Fruit fly (Drosophila melanogaster) whole organism, embryonic: ENCODE data around the gene CG33784.

Experiments
- Atf-2 ChIP-seq: fragments of 200-800 bp; sonication (Bioruptor generic); optimal IDR thresholded peaks from 2 replicates; lab custom pipeline; 2016; ENCODE audit warnings: missing biosample characterization, missing genetic modification characterization
- B-H2 ChIP-seq: fragments of 200-800 bp; sonication (Bioruptor generic); optimal IDR thresholded peaks from 2 replicates; lab custom pipeline; 2018; ENCODE audit warnings: missing biosample characterization, mild to moderate bottlenecking, missing genetic modification characterization
- CG10267 ChIP-seq: fragments of 200-800 bp; sonication (Bioruptor generic); optimal IDR thresholded peaks from 2 replicates; lab custom pipeline; 2018; ENCODE audit warnings: missing biosample characterization, mild to moderate bottlenecking, missing genetic modification characterization, moderate library complexity
- CG10654 ChIP-seq: fragments of 200-800 bp; sonication (Bioruptor generic); optimal IDR thresholded peaks from 2 replicates; lab custom pipeline; 2016; ENCODE audit warnings: missing biosample characterization, missing genetic modification characterization
- CG10979 ChIP-seq: fragments of 200-800 bp; sonication (Bioruptor generic); optimal IDR thresholded peaks from 2 replicates; lab custom pipeline; 2018; ENCODE audit warnings: missing biosample characterization, mild to moderate bottlenecking, missing genetic modification characterization, moderate library complexity
- CG11456 ChIP-seq: fragments of 200-800 bp; sonication (Bioruptor generic); IDR thresholded peaks from 3 replicates; pipeline ENCODE4 v1.3.6; 2022; ENCODE audit warnings: missing biosample characterization, missing genetic modification characterization
- CG12391 ChIP-seq: fragments of 200-800 bp; sonication (Bioruptor generic); optimal IDR thresholded peaks from 3 replicates; lab custom pipeline; 2018; ENCODE audit warnings: missing biosample characterization, mild to moderate bottlenecking, missing genetic modification characterization, moderate library complexity
- CG15073 ChIP-seq: fragments of 200-800 bp; sonication (Bioruptor generic); optimal IDR thresholded peaks from 2 replicates; lab custom pipeline; 2016; ENCODE audit warnings: missing biosample characterization, missing genetic modification characterization
- CG17568 ChIP-seq: fragments of 200-800 bp; sonication (Bioruptor generic); optimal IDR thresholded peaks from 2 replicates; lab custom pipeline; 2018; ENCODE audit warnings: missing biosample characterization, mild to moderate bottlenecking, missing genetic modification characterization, moderate library complexity
- CG2202 ChIP-seq: fragments of 200-800 bp; sonication (Bioruptor generic); optimal IDR thresholded peaks from 2 replicates; lab custom pipeline; 2018; ENCODE audit warnings: missing biosample characterization, mild to moderate bottlenecking, missing genetic modification characterization
- CG3726 ChIP-seq: fragments of 200-800 bp; sonication (Bioruptor generic); IDR thresholded peaks from 3 replicates; pipeline ENCODE4, ENCODE4 v1.3.6; 2022; ENCODE audit warnings: missing biosample characterization, missing genetic modification characterization
- CG4360 ChIP-seq: fragments of 200-800 bp; sonication (Bioruptor generic); IDR thresholded peaks from 2 replicates; pipeline ENCODE4 v1.3.6; 2022; ENCODE audit warnings: missing biosample characterization, missing genetic modification characterization
- CG7271 ChIP-seq: fragments of 200-800 bp; sonication (Bioruptor generic); optimal IDR thresholded peaks from 2 replicates; lab custom pipeline; 2018; ENCODE audit warnings: missing biosample characterization, mild to moderate bottlenecking, missing genetic modification characterization, moderate library complexity
- CG7357 ChIP-seq: fragments of 200-800 bp; sonication (Bioruptor generic); IDR thresholded peaks from 3 replicates; pipeline ENCODE4 v1.3.6; 2022; ENCODE audit warnings: missing biosample characterization, missing genetic modification characterization
- CG7556 ChIP-seq: fragments of 200-800 bp; sonication (Bioruptor generic); optimal IDR thresholded peaks from 2 replicates; lab custom pipeline; 2017; ENCODE audit warnings: missing biosample characterization, mild to moderate bottlenecking, missing genetic modification characterization
- CG7839 ChIP-seq: fragments of 200-800 bp; sonication (Bioruptor generic); optimal IDR thresholded peaks from 3 replicates; lab custom pipeline; 2018; ENCODE audit warnings: missing biosample characterization, mild to moderate bottlenecking, missing genetic modification characterization, moderate library complexity
- CG8924 ChIP-seq: fragments of 200-800 bp; optimal IDR thresholded peaks from 3 replicates; lab custom pipeline; 2019; ENCODE audit warnings: missing biosample characterization, mild to moderate bottlenecking, missing genetic modification characterization, moderate library complexity
- CG9727 ChIP-seq: fragments of 200-800 bp; sonication (Bioruptor generic); optimal IDR thresholded peaks from 3 replicates; lab custom pipeline; 2017; ENCODE audit warnings: missing biosample characterization, mild to moderate bottlenecking, missing genetic modification characterization
- CG9797 ChIP-seq: fragments of 200-800 bp; sonication (Bioruptor generic); optimal IDR thresholded peaks from 3 replicates; lab custom pipeline; 2018; ENCODE audit warnings: missing biosample characterization, mild to moderate bottlenecking, missing genetic modification characterization
- Camta ChIP-seq: fragments of 200-800 bp; sonication (Bioruptor generic); optimal IDR thresholded peaks from 2 replicates; lab custom pipeline; 2016; ENCODE audit warnings: missing biosample characterization, missing genetic modification characterization
- CrebB ChIP-seq: fragments of 200-800 bp; sonication (Bioruptor generic); optimal IDR thresholded peaks from 3 replicates; lab custom pipeline; 2018; ENCODE audit warnings: missing biosample characterization, mild to moderate bottlenecking, missing genetic modification characterization
- Deaf1 ChIP-seq: fragments of 200-800 bp; optimal IDR thresholded peaks from 3 replicates; lab custom pipeline; 2019; ENCODE audit warnings: missing biosample characterization, mild to moderate bottlenecking, missing genetic modification characterization, moderate library complexity
- Hey ChIP-seq: fragments of 200-800 bp; sonication (Bioruptor generic); optimal IDR thresholded peaks from 3 replicates; lab custom pipeline; 2018; ENCODE audit warnings: missing biosample characterization, mild to moderate bottlenecking, missing genetic modification characterization
- Hsf ChIP-seq: fragments of 200-800 bp; sonication (Bioruptor generic); optimal IDR thresholded peaks from 3 replicates; lab custom pipeline; 2016; ENCODE audit warnings: missing biosample characterization, missing genetic modification characterization
- Med ChIP-seq: fragments of 200-800 bp; sonication (Bioruptor generic); peaks from one replicate; lab custom pipeline; 2016; ENCODE audit warnings: missing biosample characterization, missing genetic modification characterization, mild to moderate bottlenecking, inconsistent platforms, moderate library complexity
- NC2β ChIP-seq: fragments of 200-800 bp; sonication (Bioruptor generic); optimal IDR thresholded peaks from 2 replicates; lab custom pipeline; 2016; ENCODE audit warnings: missing biosample characterization, missing genetic modification characterization
- TFAM ChIP-seq: fragments of 200-800 bp; sonication (Bioruptor generic); optimal IDR thresholded peaks from 2 replicates; lab custom pipeline; 2017; ENCODE audit warnings: missing biosample characterization, missing genetic modification characterization, inconsistent platforms
- Taf1 ChIP-seq: fragments of 200-800 bp; sonication (Bioruptor generic); IDR thresholded peaks from 2 replicates; pipeline ENCODE4 v1.3.6; 2022; ENCODE audit warnings: missing biosample characterization, missing genetic modification characterization
- Vsx1 ChIP-seq: fragments of 200-800 bp; sonication (Bioruptor generic); optimal IDR thresholded peaks from 2 replicates; lab custom pipeline; 2017; ENCODE audit warnings: missing biosample characterization, mild to moderate bottlenecking, missing genetic modification characterization, missing genetic modification reagents
- Xrp1 ChIP-seq: fragments of 200-800 bp; sonication (Bioruptor generic); IDR thresholded peaks from 2 replicates; pipeline ENCODE4 v1.3.6; 2022; ENCODE audit warnings: missing biosample characterization, missing genetic modification characterization
- aop ChIP-seq: fragments of 200-800 bp; sonication (Bioruptor generic); IDR thresholded peaks from 2 replicates; pipeline ENCODE4 v1.3.6; 2022; ENCODE audit warnings: missing biosample characterization, missing genetic modification characterization
- caup ChIP-seq: fragments of 200-800 bp; sonication (Bioruptor generic); optimal IDR thresholded peaks from 3 replicates; lab custom pipeline; 2017; ENCODE audit warnings: missing biosample characterization, mild to moderate bottlenecking, missing genetic modification characterization, moderate library complexity; ENCODE audit not compliant: severe bottlenecking
- crp ChIP-seq, 2 experiments: fragments of 200-800 bp; sonication (Bioruptor generic); optimal IDR thresholded peaks; 2 replicates in 1 of 2; 3 replicates in 1 of 2; lab custom pipeline; 2017; ENCODE audit warnings: missing biosample characterization in 2 of 2, missing genetic modification characterization in 2 of 2, mild to moderate bottlenecking in 1 of 2, moderate library complexity in 1 of 2
- dm ChIP-seq: fragments of 200-800 bp; sonication (Bioruptor generic); optimal IDR thresholded peaks from 3 replicates; lab custom pipeline; 2016; ENCODE audit warnings: missing biosample characterization, missing genetic modification characterization
- insv ChIP-seq, 2 experiments: fragments of 200-800 bp; sonication (Bioruptor generic); optimal IDR thresholded peaks; 3 replicates each; lab custom pipeline; 2016 to 2018; ENCODE audit warnings: missing biosample characterization in 2 of 2, missing genetic modification characterization in 2 of 2
- ken ChIP-seq: fragments of 200-800 bp; sonication (Bioruptor generic); IDR thresholded peaks from 3 replicates; pipeline ENCODE4 v1.3.6; 2022; ENCODE audit warnings: missing biosample characterization, missing genetic modification characterization
- kni ChIP-seq: fragments of 200-800 bp; sonication (Bioruptor generic); optimal IDR thresholded peaks from 3 replicates; lab custom pipeline; 2017; ENCODE audit warnings: mild to moderate bottlenecking, missing biosample characterization, missing genetic modification reagents, missing genetic modification characterization
- lab ChIP-seq: fragments of 200-800 bp; sonication (Bioruptor generic); optimal IDR thresholded peaks from 3 replicates; lab custom pipeline; 2017; ENCODE audit warnings: missing biosample characterization, missing genetic modification characterization, mild to moderate bottlenecking, moderate library complexity, missing genetic modification reagents
- pfk ChIP-seq: fragments of 200-800 bp; sonication (Bioruptor generic); optimal IDR thresholded peaks from 2 replicates; lab custom pipeline; 2018; ENCODE audit warnings: missing biosample characterization, mild to moderate bottlenecking, missing genetic modification characterization, moderate library complexity
- phol ChIP-seq: fragments of 200-800 bp; sonication (Bioruptor generic); optimal IDR thresholded peaks from 3 replicates; lab custom pipeline; 2018; ENCODE audit warnings: missing biosample characterization, mild to moderate bottlenecking, missing genetic modification characterization, moderate library complexity
- pnt ChIP-seq: fragments of 200-800 bp; sonication (Bioruptor generic); optimal IDR thresholded peaks from 3 replicates; lab custom pipeline; 2016; ENCODE audit warnings: missing biosample characterization, missing genetic modification characterization
- salm ChIP-seq: fragments of 200-800 bp; sonication (Bioruptor generic); optimal IDR thresholded peaks from 2 replicates; lab custom pipeline; 2018; ENCODE audit warnings: missing biosample characterization, mild to moderate bottlenecking, missing genetic modification characterization
- sna ChIP-seq: fragments of 200-800 bp; sonication (Bioruptor generic); IDR thresholded peaks from 2 replicates; pipeline ENCODE4 v1.3.6; 2022; ENCODE audit warnings: missing biosample characterization, missing genetic modification characterization; ENCODE audit not compliant: partially characterized antibody
- sug ChIP-seq: fragments of 200-800 bp; optimal IDR thresholded peaks from 2 replicates; lab custom pipeline; 2019; ENCODE audit warnings: missing biosample characterization, mild to moderate bottlenecking, missing genetic modification characterization, moderate library complexity
- tup ChIP-seq: fragments of 200-800 bp; sonication (Bioruptor generic); optimal IDR thresholded peaks from 2 replicates; lab custom pipeline; 2016; ENCODE audit warnings: missing biosample characterization, mild to moderate bottlenecking, missing genetic modification characterization, moderate library complexity
- twi ChIP-seq: fragments of 200-800 bp; optimal IDR thresholded peaks from 2 replicates; lab custom pipeline; 2019; ENCODE audit warnings: missing biosample characterization, mild to moderate bottlenecking, missing genetic modification characterization, moderate library complexity
- unpg ChIP-seq: fragments of 200-800 bp; sonication (Bioruptor generic); optimal IDR thresholded peaks from 3 replicates; lab custom pipeline; 2018; ENCODE audit warnings: missing biosample characterization, mild to moderate bottlenecking, missing genetic modification characterization, moderate library complexity
- yki ChIP-seq: fragments of >200 bp; optimal IDR thresholded peaks from 3 replicates; lab custom pipeline; 2018
- z ChIP-seq: fragments of 200-800 bp; sonication (Bioruptor generic); IDR thresholded peaks from 3 replicates; pipeline ENCODE4 v1.3.6; 2022; ENCODE audit warnings: missing biosample characterization, missing genetic modification characterization
- zen ChIP-seq: fragments of 200-800 bp; sonication (Bioruptor generic); optimal IDR thresholded peaks from 3 replicates; lab custom pipeline; 2018; ENCODE audit warnings: missing biosample characterization, mild to moderate bottlenecking, missing genetic modification characterization, moderate library complexity

CG33784 gene

DNA sequence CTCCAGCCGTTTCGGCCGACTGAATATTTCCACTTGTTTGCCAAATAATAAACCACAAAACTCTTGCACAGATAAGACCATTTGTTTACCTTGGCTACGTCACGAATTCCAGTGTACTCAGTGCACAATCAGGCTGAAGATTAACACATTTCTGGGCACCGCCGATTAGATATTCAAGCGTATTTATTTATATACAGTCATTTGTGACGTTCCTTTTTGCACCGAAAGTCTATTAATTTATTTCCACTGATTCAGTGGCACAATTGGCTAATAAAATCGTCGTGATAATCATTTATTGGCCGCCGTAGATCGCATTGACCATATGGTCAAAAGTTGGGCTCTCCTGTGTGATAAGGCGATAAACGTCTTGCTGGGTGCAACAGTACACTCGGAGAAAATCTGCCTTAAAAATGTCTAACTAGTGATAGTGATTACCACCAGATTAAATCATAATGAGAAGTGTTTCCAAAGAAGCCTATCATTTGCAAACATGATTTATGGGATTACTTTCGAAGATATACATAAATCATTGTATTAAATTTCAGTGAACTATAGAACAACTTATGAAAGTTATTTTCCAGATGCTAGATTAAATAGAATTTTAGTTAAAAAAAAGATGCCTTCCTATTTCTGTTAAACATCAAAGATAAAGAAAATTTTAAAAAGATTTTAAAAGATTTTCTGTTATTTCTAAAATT is 13.3 kb upstream of the CG33784 start (continued):
- TF ChIP-seq CG7271 (tag; lab: Kevin White, UChicago) (no peak), NC2β (GFP tag; lab: Kevin White, UChicago) (no peak), Deaf1 (tag; lab: Kevin White, UChicago) (no peak), CG10267 (tag; lab: Kevin White, UChicago) (no peak), Atf-2 (GFP tag; lab: Kevin White, UChicago) (no peak), CG10979 (no peak), z (GFP tag; lab: Robert Waterston, UW) (no peak), unpg (peak; percentile 37), ken (GFP tag; lab: Robert Waterston, UW) (no peak), sna (GFP tag; lab: Robert Waterston, UW) (no peak), Xrp1 (GFP tag; lab: Robert Waterston, UW) (no peak), CG15073 (GFP tag; lab: Kevin White, UChicago) (no peak), phol (tag; lab: Kevin White, UChicago) (no peak), Vsx1 (peak; percentile 93), zen (tag; lab: Kevin White, UChicago) (no peak), kni (GFP tag; lab: Kevin White, UChicago) (no peak), Camta (GFP tag; lab: Kevin White, UChicago) (no peak), tup (GFP tag; lab: Kevin White, UChicago) (no peak), CG10654 (GFP tag; lab: Kevin White, UChicago) (no peak), CG12391 (tag; lab: Kevin White, UChicago) (peak; percentile 23), CG11456 (no peak), Med (GFP tag; lab: Kevin White, UChicago) (peak; percentile 79), insv (GFP tag; optimal IDR thresholded peaks at IDR 0.05; lab: Kevin White, UChicago) (no peak), CG9727 (peak; percentile 19), CG7556 (GFP tag; lab: Kevin White, UChicago) (peak; percentile 48), CG2202 (tag; lab: Kevin White, UChicago) (no peak), CG8924 (peak; percentile 35), caup (GFP tag; lab: Kevin White, UChicago) (no peak), TFAM (GFP tag; lab: Kevin White, UChicago) (no peak), lab (GFP tag; lab: Kevin White, UChicago) (peak; percentile 7), aop (GFP tag; lab: Robert Waterston, UW) (no peak), Hsf (GFP tag; lab: Kevin White, UChicago) (no peak), CG17568 (GFP tag; lab: Kevin White, UChicago) (no peak), Hey (tag; lab: Kevin White, UChicago) (peak; percentile 62), salm (tag; lab: Kevin White, UChicago) (no peak), CG9797 (GFP tag; lab: Kevin White, UChicago) (no peak), CG7357 (GFP tag; lab: Robert Waterston, UW) (no peak), pfk (GFP tag; lab: Kevin White, UChicago) (peak; percentile 22), Taf1 (no peak), yki (lab: Kevin White, UChicago) (no peak), B-H2 (GFP tag; lab: Kevin White, UChicago) (peak; percentile 59), twi (tag; lab: Kevin White, UChicago) (no peak), sug (peak; percentile 80), CG4360 (GFP tag; lab: Robert Waterston, UW) (no peak), CG3726 (GFP tag; lab: Robert Waterston, UW) (no peak), CrebB (peak; percentile 48), pnt (GFP tag; lab: Kevin White, UChicago) (no peak), dm (GFP tag; lab: Kevin White, UChicago) (no peak), crp (GFP tag; optimal IDR thresholded peaks at IDR 0.05; lab: Kevin White, UChicago) (no peak), CG7839 (peak; percentile 38)
